Worm (Caenorhabditis elegans) whole organism, midembryonic: ENCODE data around the gene Y17D7C.6.

ENCODE experiments used
- T22C8.4 ChIP-seq: fragments of 200-800 bp; sonication (Bioruptor generic); IDR thresholded peaks from 2 replicates; pipeline ENCODE4 v1.3.6; 2022; ENCODE audit warnings: missing genetic modification characterization, missing compliant biosample characterization
- cog-1 ChIP-seq: sonication (generic microtip); optimal IDR thresholded peaks from 2 replicates; lab custom pipeline; 2016; ENCODE audit warnings: missing genetic modification characterization, missing compliant biosample characterization
- flt-1 ChIP-seq: fragments of 200-800 bp; sonication (Bioruptor generic); IDR thresholded peaks from 2 replicates; pipeline ENCODE4 v1.3.6; 2022; ENCODE audit warnings: missing genetic modification characterization, missing compliant biosample characterization
- klf-2 ChIP-seq: fragments of 200-800 bp; sonication (Bioruptor generic); conservative IDR thresholded peaks from 2 replicates; pipeline ENCODE4 v1.3.6; 2022; ENCODE audit warnings: missing genetic modification reagents, missing genetic modification characterization, missing compliant biosample characterization
- med-1 ChIP-seq: sonication (generic microtip); optimal IDR thresholded peaks from 2 replicates; lab custom pipeline; 2017; ENCODE audit warnings: missing genetic modification characterization, mild to moderate bottlenecking, missing compliant biosample characterization, antibody characterized with exemption, missing genetic modification reagents; ENCODE audit not compliant: insufficient read depth
- ref-1 ChIP-seq: fragments of 200-800 bp; sonication (Bioruptor generic); conservative IDR thresholded peaks from 2 replicates; pipeline ENCODE4 v1.3.6; 2022; ENCODE audit warnings: missing genetic modification reagents, missing genetic modification characterization, missing compliant biosample characterization
- tab-1 ChIP-seq: fragments of 200-800 bp; sonication (Bioruptor generic); IDR thresholded peaks from 2 replicates; pipeline ENCODE4 v1.3.6; 2022; ENCODE audit warnings: missing genetic modification characterization, missing compliant biosample characterization
- ztf-23 ChIP-seq: fragments of 200-800 bp; sonication (Bioruptor generic); IDR thresholded peaks from 2 replicates; pipeline ENCODE4 v1.3.6; 2022; ENCODE audit warnings: missing genetic modification reagents, missing genetic modification characterization, missing compliant biosample characterization
- ztf-29 ChIP-seq: fragments of 200-800 bp; sonication (Bioruptor generic); IDR thresholded peaks from 2 replicates; pipeline ENCODE4 v1.3.6; 2022; ENCODE audit warnings: missing genetic modification reagents, missing genetic modification characterization, missing compliant biosample characterization

Gene Y17D7C.6

ce11 chrV:18760174-18760573 is 50.6 kb downstream of the Y17D7C.6 start, which contains the start of gene F11D11.3:
TSS of gene F11D11.3 (minus strand) at chrV:18760274.
- no peak for TF ChIP-seq cog-1 (tag; lab: Kevin White, UChicago)
- TF ChIP-seq ztf-29 (GFP tag; lab: Robert Waterston, UW) = no peak
- TF ChIP-seq T22C8.4 (GFP tag; lab: Robert Waterston, UW) = no peak
- no peak for TF ChIP-seq flt-1 (GFP tag; lab: Robert Waterston, UW)
- TF ChIP-seq ztf-23 (GFP tag; lab: Robert Waterston, UW) = no peak
- TF ChIP-seq klf-2 = no peak
- TF ChIP-seq med-1 (GFP tag; lab: Kevin White, UChicago) = no peak
- TF ChIP-seq tab-1 = no peak
- no peak for TF ChIP-seq ref-1 (GFP tag; lab: Robert Waterston, UW)

DNA sequence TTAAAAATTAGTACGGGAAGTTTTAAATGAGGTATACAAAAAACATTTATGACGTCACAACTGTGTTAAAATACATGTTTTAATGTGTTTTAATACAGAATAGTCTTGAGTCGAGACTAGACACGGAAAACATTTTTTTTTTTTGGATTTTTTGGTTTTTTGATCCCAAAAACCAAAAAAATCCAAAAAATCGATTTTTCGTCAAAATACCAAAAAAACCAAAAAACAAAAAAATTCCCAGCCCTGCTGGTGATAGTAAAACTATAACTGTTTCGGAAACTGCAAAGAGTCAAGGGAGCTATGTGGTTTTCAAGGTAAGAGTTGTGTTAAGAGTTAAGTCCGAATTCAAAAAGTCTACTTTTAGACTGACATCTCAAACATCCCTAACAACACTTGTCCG is 51.5 kb downstream of the Y17D7C.6 start, which contains the start of gene F11D11.4:
Gene F11D11.4, plus strand, starts transcription at position 301 of the 400 bp plus-strand sequence.
- TF ChIP-seq ztf-23 (GFP tag; lab: Robert Waterston, UW) = no peak
